Fruit fly (Drosophila melanogaster) whole organism, embryonic: Measurements from ENCODE around the gene djl.
A peak's percentile ranks its signal among the peaks of the same experiment; 100 is the strongest.

ENCODE experiments used
- Aef1 ChIP-seq: fragments of 200-800 bp; sonication (Bioruptor generic); IDR thresholded peaks from 3 replicates; pipeline ENCODE4 v1.3.6; 2022; ENCODE audit warnings: missing biosample characterization, missing genetic modification characterization
- CG10462 ChIP-seq: fragments of 200-800 bp; sonication (Bioruptor generic); optimal IDR thresholded peaks from 2 replicates; lab custom pipeline; 2016; ENCODE audit warnings: missing biosample characterization, missing genetic modification characterization
- CG11085 ChIP-seq: fragments of 200-800 bp; sonication (Bioruptor generic); IDR thresholded peaks from 2 replicates; pipeline ENCODE4 v1.3.6; 2022; ENCODE audit warnings: missing biosample characterization, missing genetic modification characterization
- CG12071 ChIP-seq: fragments of 200-800 bp; sonication (Bioruptor generic); optimal IDR thresholded peaks from 3 replicates; lab custom pipeline; 2018; ENCODE audit warnings: missing biosample characterization, mild to moderate bottlenecking, missing genetic modification characterization
- CG12155 ChIP-seq: fragments of 200-800 bp; sonication (Bioruptor generic); optimal IDR thresholded peaks from 3 replicates; lab custom pipeline; 2016; ENCODE audit warnings: missing biosample characterization, missing genetic modification characterization
- CG12299 ChIP-seq: fragments of 200-800 bp; sonication (Bioruptor generic); optimal IDR thresholded peaks from 2 replicates; lab custom pipeline; 2018; ENCODE audit warnings: missing biosample characterization, mild to moderate bottlenecking, missing genetic modification characterization
- CG12391 ChIP-seq: fragments of 200-800 bp; sonication (Bioruptor generic); optimal IDR thresholded peaks from 3 replicates; lab custom pipeline; 2018; ENCODE audit warnings: missing biosample characterization, mild to moderate bottlenecking, missing genetic modification characterization, moderate library complexity
- CG12659 ChIP-seq: fragments of 200-800 bp; sonication (Bioruptor generic); optimal IDR thresholded peaks from 3 replicates; lab custom pipeline; 2017; ENCODE audit warnings: mild to moderate bottlenecking, missing biosample characterization, missing genetic modification reagents, missing genetic modification characterization
- CG14050 ChIP-seq: fragments of 200-800 bp; sonication (Bioruptor generic); IDR thresholded peaks from 3 replicates; pipeline ENCODE4 v1.3.6; 2022; ENCODE audit warnings: missing biosample characterization, missing genetic modification characterization
- CG1602 ChIP-seq: fragments of 200-800 bp; sonication (Bioruptor generic); optimal IDR thresholded peaks from 3 replicates; lab custom pipeline; 2016; ENCODE audit warnings: missing biosample characterization, missing genetic modification characterization
- CG17186 ChIP-seq: fragments of 200-800 bp; sonication (Bioruptor generic); optimal IDR thresholded peaks from 3 replicates; lab custom pipeline; 2017; ENCODE audit warnings: missing biosample characterization, missing genetic modification reagents, missing genetic modification characterization
- CG17802 ChIP-seq: fragments of 200-800 bp; sonication (Bioruptor generic); optimal IDR thresholded peaks from 2 replicates; lab custom pipeline; 2018; ENCODE audit warnings: missing biosample characterization, mild to moderate bottlenecking, missing genetic modification characterization, moderate library complexity
- CG18476 ChIP-seq: fragments of 200-800 bp; sonication (Bioruptor generic); optimal IDR thresholded peaks from 2 replicates; lab custom pipeline; 2016; ENCODE audit warnings: missing biosample characterization, mild to moderate bottlenecking, missing genetic modification characterization
- CG18619 ChIP-seq: fragments of 200-800 bp; sonication (Bioruptor generic); optimal IDR thresholded peaks from 3 replicates; lab custom pipeline; 2017; ENCODE audit warnings: missing biosample characterization, mild to moderate bottlenecking, missing genetic modification characterization
- CG2120 ChIP-seq: fragments of 200-800 bp; sonication (Bioruptor generic); optimal IDR thresholded peaks from 3 replicates; lab custom pipeline; 2016; ENCODE audit warnings: missing biosample characterization, missing genetic modification characterization
- CG30020 ChIP-seq: fragments of 200-800 bp; optimal IDR thresholded peaks from 2 replicates; lab custom pipeline; 2019; ENCODE audit warnings: missing biosample characterization, mild to moderate bottlenecking, missing genetic modification characterization, moderate library complexity
- CG4404 ChIP-seq: fragments of 200-800 bp; sonication (Bioruptor generic); IDR thresholded peaks from 2 replicates; pipeline ENCODE4 v1.3.6; 2022; ENCODE audit warnings: missing biosample characterization, missing genetic modification characterization
- CG6689 ChIP-seq: fragments of 200-800 bp; sonication (Bioruptor generic); IDR thresholded peaks from 2 replicates; pipeline ENCODE4 v1.3.6; 2022; ENCODE audit warnings: missing biosample characterization, missing genetic modification characterization
- CG6765 ChIP-seq: fragments of 200-800 bp; sonication (Bioruptor generic); optimal IDR thresholded peaks from 3 replicates; lab custom pipeline; 2017; ENCODE audit warnings: missing biosample characterization, mild to moderate bottlenecking, missing genetic modification characterization
- CG6791 ChIP-seq: fragments of 200-800 bp; sonication (Bioruptor generic); IDR thresholded peaks from 3 replicates; pipeline ENCODE4 v1.3.6; 2022; ENCODE audit warnings: missing biosample characterization, missing genetic modification characterization; ENCODE audit not compliant: partially characterized antibody
- CG7372 ChIP-seq: fragments of 200-800 bp; sonication (Bioruptor generic); IDR thresholded peaks from 2 replicates; pipeline ENCODE4 v1.3.6; 2022; ENCODE audit warnings: missing biosample characterization, missing genetic modification characterization
- Chrac-16 ChIP-seq: fragments of 200-800 bp; sonication (Bioruptor generic); optimal IDR thresholded peaks from 3 replicates; lab custom pipeline; 2016; ENCODE audit warnings: missing biosample characterization, missing genetic modification characterization
- Dref ChIP-seq: fragments of 200-800 bp; sonication (Bioruptor generic); IDR thresholded peaks from 2 replicates; pipeline ENCODE4 v1.3.6; 2022; ENCODE audit warnings: missing biosample characterization, missing genetic modification characterization
- Fer2 ChIP-seq: fragments of 200-800 bp; sonication (Bioruptor generic); optimal IDR thresholded peaks from 2 replicates; lab custom pipeline; 2018; ENCODE audit warnings: missing biosample characterization, mild to moderate bottlenecking, missing genetic modification characterization, moderate library complexity
- HLH4C ChIP-seq: fragments of 200-800 bp; sonication (Bioruptor generic); IDR thresholded peaks from 3 replicates; pipeline ENCODE4 v1.3.6; 2022; ENCODE audit warnings: missing biosample characterization, missing genetic modification characterization; ENCODE audit not compliant: partially characterized antibody
- Hr3 ChIP-seq: fragments of 200-800 bp; sonication (Bioruptor generic); optimal IDR thresholded peaks from 3 replicates; lab custom pipeline; 2016; ENCODE audit warnings: missing biosample characterization, missing genetic modification characterization
- Hr51 ChIP-seq, 2 experiments: fragments of 200-800 bp; sonication (Bioruptor generic); optimal IDR thresholded peaks; 2 replicates in 1 of 2; 3 replicates in 1 of 2; lab custom pipeline; 2016 to 2018; ENCODE audit warnings: missing biosample characterization in 2 of 2, missing genetic modification characterization in 2 of 2, mild to moderate bottlenecking in 1 of 2, moderate library complexity in 1 of 2
- MESR4 ChIP-seq: fragments of 200-800 bp; sonication (Bioruptor generic); optimal IDR thresholded peaks from 2 replicates; lab custom pipeline; 2018; ENCODE audit warnings: missing biosample characterization, mild to moderate bottlenecking, missing genetic modification characterization, moderate library complexity
- NFAT ChIP-seq: fragments of 200-800 bp; sonication (Bioruptor generic); IDR thresholded peaks from 2 replicates; pipeline ENCODE4 v1.3.6; 2022; ENCODE audit warnings: missing biosample characterization, missing genetic modification characterization
- Trl ChIP-seq, 3 experiments: fragments of >200 bp in 2 of 3; fragments of 200-800 bp in 1 of 3; sonication (Bioruptor generic) in 1 of 3; optimal IDR thresholded peaks; 2 replicates in 1 of 3; 3 replicates in 2 of 3; lab custom pipeline; 2016 to 2017; ENCODE audit warnings: missing biosample characterization in 1 of 3, missing genetic modification characterization in 1 of 3
- amos ChIP-seq: fragments of 200-800 bp; sonication (Bioruptor generic); IDR thresholded peaks from 2 replicates; pipeline ENCODE4 v1.3.6; 2022; ENCODE audit warnings: missing biosample characterization, missing genetic modification characterization; ENCODE audit not compliant: partially characterized antibody
- az2 ChIP-seq: fragments of 200-800 bp; sonication (Bioruptor generic); optimal IDR thresholded peaks from 3 replicates; lab custom pipeline; 2016; ENCODE audit warnings: missing biosample characterization, missing genetic modification characterization
- bigmax ChIP-seq: fragments of 200-800 bp; sonication (Bioruptor generic); optimal IDR thresholded peaks from 2 replicates; lab custom pipeline; 2018; ENCODE audit warnings: missing biosample characterization, mild to moderate bottlenecking, missing genetic modification characterization
- cas ChIP-seq: fragments of 200-800 bp; sonication (Bioruptor generic); IDR thresholded peaks from 2 replicates; pipeline ENCODE4 v1.3.6; 2022; ENCODE audit warnings: missing biosample characterization, missing genetic modification characterization
- croc ChIP-seq: fragments of 200-800 bp; sonication (Bioruptor generic); conservative IDR thresholded peaks from 3 replicates; pipeline ENCODE4 v1.3.6; 2022; ENCODE audit warnings: missing biosample characterization, missing genetic modification characterization
- dpn ChIP-seq, 2 experiments: fragments of 200-800 bp; sonication (Bioruptor generic); optimal IDR thresholded peaks; 3 replicates each; lab custom pipeline; 2016; ENCODE audit warnings: missing biosample characterization in 2 of 2, missing genetic modification characterization in 2 of 2
- grn ChIP-seq: fragments of 200-800 bp; sonication (Bioruptor generic); optimal IDR thresholded peaks from 3 replicates; lab custom pipeline; 2017; ENCODE audit warnings: missing biosample characterization, missing genetic modification characterization
- hbn ChIP-seq: fragments of 200-800 bp; sonication (Bioruptor generic); IDR thresholded peaks from 2 replicates; pipeline ENCODE4 v1.3.6; 2022; ENCODE audit warnings: missing biosample characterization, missing genetic modification characterization; ENCODE audit not compliant: partially characterized antibody
- her ChIP-seq: fragments of 200-800 bp; sonication (Bioruptor generic); optimal IDR thresholded peaks from 2 replicates; lab custom pipeline; 2016; ENCODE audit warnings: missing biosample characterization, missing genetic modification characterization
- insv ChIP-seq, 2 experiments: fragments of 200-800 bp; sonication (Bioruptor generic); optimal IDR thresholded peaks; 3 replicates each; lab custom pipeline; 2016 to 2018; ENCODE audit warnings: missing biosample characterization in 2 of 2, missing genetic modification characterization in 2 of 2
- kah ChIP-seq: fragments of 200-800 bp; sonication (Bioruptor generic); optimal IDR thresholded peaks from 2 replicates; lab custom pipeline; 2018; ENCODE audit warnings: missing biosample characterization, mild to moderate bottlenecking, missing genetic modification characterization
- kay ChIP-seq: fragments of 200-800 bp; sonication (Bioruptor generic); optimal IDR thresholded peaks from 2 replicates; lab custom pipeline; 2016; ENCODE audit warnings: missing biosample characterization, missing genetic modification characterization
- lov ChIP-seq, 2 experiments: fragments of 200-800 bp in 1 of 2; fragments of >200 bp in 1 of 2; sonication (Bioruptor generic) in 1 of 2; IDR thresholded peaks in 1 of 2; optimal IDR thresholded peaks in 1 of 2; 2 replicates in 1 of 2; 3 replicates in 1 of 2; pipeline versions ENCODE4 v1.3.6 to Lab custom; 2017 to 2022; ENCODE audit warnings: missing biosample characterization in 1 of 2, missing genetic modification characterization in 1 of 2
- sc ChIP-seq, 3 experiments: fragments of >200 bp in 2 of 3; fragments of 200-800 bp in 1 of 3; sonication (Bioruptor generic) in 1 of 3; optimal IDR thresholded peaks; 2 replicates in 2 of 3; 3 replicates in 1 of 3; lab custom pipeline; 2017; ENCODE audit warnings: mild to moderate bottlenecking in 1 of 3, missing biosample characterization in 1 of 3, missing genetic modification characterization in 1 of 3, missing genetic modification reagents in 1 of 3
- sens ChIP-seq: fragments of 200-800 bp; sonication (Bioruptor generic); peaks from one replicate; lab custom pipeline; 2016; ENCODE audit warnings: missing biosample characterization, missing genetic modification characterization
- slbo ChIP-seq: fragments of 200-800 bp; sonication (Bioruptor generic); IDR thresholded peaks from 2 replicates; pipeline ENCODE4 v1.3.6; 2022; ENCODE audit warnings: missing biosample characterization, missing genetic modification characterization
- toy ChIP-seq: fragments of 200-800 bp; sonication (Bioruptor generic); IDR thresholded peaks from 2 replicates; pipeline ENCODE4 v1.3.6; 2022; ENCODE audit warnings: missing biosample characterization, missing genetic modification characterization
- twi ChIP-seq: fragments of 200-800 bp; optimal IDR thresholded peaks from 2 replicates; lab custom pipeline; 2019; ENCODE audit warnings: missing biosample characterization, mild to moderate bottlenecking, missing genetic modification characterization, moderate library complexity
- zen2 ChIP-seq: fragments of 200-800 bp; sonication (Bioruptor generic); IDR thresholded peaks from 3 replicates; pipeline ENCODE4 v1.3.6; 2022; ENCODE audit warnings: missing biosample characterization, missing genetic modification characterization; ENCODE audit not compliant: partially characterized antibody

djl gene

dm6 chr3R:7091904-7092303, 31.3 kb downstream of the djl start (continued):
- TF ChIP-seq Trl (optimal IDR thresholded peaks at IDR 0.05; lab: Kevin White, UChicago) (no peak), Trl (GFP tag; optimal IDR thresholded peaks at IDR 0.05; lab: Kevin White, UChicago) (peak; percentile 52), CG12155 (GFP tag; lab: Kevin White, UChicago) (peak; percentile 38), twi (tag; lab: Kevin White, UChicago) (peak; percentile 2), CG10462 (GFP tag; lab: Kevin White, UChicago) (peak; percentile 23), CG18619 (GFP tag; lab: Kevin White, UChicago) (no peak), CG7372 (GFP tag; lab: Robert Waterston, UW) (no peak), croc (GFP tag; lab: Robert Waterston, UW) (no peak), az2 (GFP tag; lab: Kevin White, UChicago) (peak; percentile 11), NFAT (GFP tag; lab: Robert Waterston, UW) (no peak), Fer2 (no peak), toy (GFP tag; lab: Robert Waterston, UW) (no peak), sc (optimal IDR thresholded peaks at IDR 0.05; lab: Kevin White, UChicago) (no peak), sc (GFP tag; optimal IDR thresholded peaks at IDR 0.05; lab: Kevin White, UChicago) (no peak), CG11085 (GFP tag; lab: Robert Waterston, UW) (no peak), CG18476 (GFP tag; lab: Kevin White, UChicago) (no peak), amos (GFP tag; lab: Robert Waterston, UW) (peak; percentile 81), hbn (GFP tag; lab: Robert Waterston, UW) (peak; percentile 74), CG4404 (no peak), dpn (GFP tag; optimal IDR thresholded peaks at IDR 0.05; lab: Kevin White, UChicago) (peak; percentile 3 to 36), Dref (peak; percentile 61), kay (GFP tag; lab: Kevin White, UChicago) (peak; percentile 34), CG12071 (no peak), CG12659 (GFP tag; lab: Kevin White, UChicago) (peak; percentile 74), CG6689 (GFP tag; lab: Robert Waterston, UW) (no peak), CG12299 (tag; lab: Kevin White, UChicago) (no peak), lov (optimal IDR thresholded peaks at IDR 0.05; lab: Kevin White, UChicago) (no peak), lov (GFP tag; IDR thresholded peaks at IDR 0.05; lab: Robert Waterston, UW) (no peak), zen2 (GFP tag; lab: Robert Waterston, UW) (peak; percentile 58; the same call in 2 of the 3 replicates), Hr51 (GFP tag; optimal IDR thresholded peaks at IDR 0.05; lab: Kevin White, UChicago) (no peak), her (peak; percentile 1), kah (GFP tag; lab: Kevin White, UChicago) (no peak), CG12391 (tag; lab: Kevin White, UChicago) (peak; percentile 57), CG30020 (tag; lab: Kevin White, UChicago) (peak; percentile 57), CG14050 (GFP tag; lab: Robert Waterston, UW) (peak; percentile 36; the same call in 1 of the 3 replicates), sens (peak; percentile 91), insv (GFP tag; optimal IDR thresholded peaks at IDR 0.05; lab: Kevin White, UChicago) (peak in 1 of 2 experiments; percentile 31), CG2120 (GFP tag; lab: Kevin White, UChicago) (peak; percentile 58), cas (GFP tag; lab: Robert Waterston, UW) (no peak), MESR4 (GFP tag; lab: Kevin White, UChicago) (peak; percentile 43), grn (GFP tag; lab: Kevin White, UChicago) (no peak), bigmax (GFP tag; lab: Kevin White, UChicago) (peak; percentile 8), CG17186 (GFP tag; lab: Kevin White, UChicago) (peak; percentile 3), CG1602 (GFP tag; lab: Kevin White, UChicago) (peak; percentile 16), CG6791 (GFP tag; lab: Robert Waterston, UW) (peak; percentile 87), CG17802 (tag; lab: Kevin White, UChicago) (no peak), CG6765 (no peak), Aef1 (GFP tag; lab: Robert Waterston, UW) (no peak), slbo (peak; percentile 60), HLH4C (GFP tag; lab: Robert Waterston, UW) (peak; percentile 56; the same call in 2 of the 3 replicates), Hr3 (peak; percentile 30), Chrac-16 (peak; percentile 18)
